Worm (Caenorhabditis elegans) whole organism, L4 larva: ENCODE data around the gene cls-2.

Source experiments
- T20F7.1 ChIP-seq: fragments of 200-800 bp; sonication (Bioruptor generic); optimal IDR thresholded peaks from 2 replicates; lab custom pipeline; 2018; ENCODE audit warnings: mild to moderate bottlenecking, missing genetic modification characterization, missing compliant biosample characterization
- Y48G9A.11 ChIP-seq: fragments of 200-800 bp; sonication (Bioruptor generic); IDR thresholded peaks from 2 replicates; pipeline ENCODE4 v1.3.6; 2022; ENCODE audit warnings: missing genetic modification reagents, missing genetic modification characterization, missing compliant biosample characterization
- aha-1 ChIP-seq: fragments of 150-350 bp; peaks from one replicate; lab custom pipeline; 2014; ENCODE audit warnings: missing biosample characterization, missing genetic modification characterization
- daf-16 ChIP-seq, 3 experiments: sonication (generic microtip); optimal IDR thresholded peaks; 2 replicates each; lab custom pipeline; 2016 to 2017; ENCODE audit warnings: missing genetic modification characterization in 3 of 3, missing genetic modification reagents in 3 of 3, mild to moderate bottlenecking in 2 of 3, missing compliant biosample characterization in 2 of 3, missing biosample characterization in 1 of 3, moderate library complexity in 1 of 3
- dpl-1 ChIP-seq: fragments of 150-350 bp; optimal IDR thresholded peaks from 2 replicates; lab custom pipeline; 2014; ENCODE audit warnings: missing biosample characterization, missing genetic modification reagents, missing genetic modification characterization
- dve-1 ChIP-seq: sonication (generic microtip); optimal IDR thresholded peaks from 2 replicates; lab custom pipeline; 2017; ENCODE audit warnings: antibody characterized with exemption, mild to moderate bottlenecking, missing genetic modification characterization, missing compliant biosample characterization; ENCODE audit not compliant: insufficient read depth
- egl-27 ChIP-seq: sonication (generic microtip); optimal IDR thresholded peaks from 3 replicates; lab custom pipeline; 2017; ENCODE audit warnings: missing biosample characterization, missing genetic modification reagents, missing genetic modification characterization
- fos-1 ChIP-seq: fragments of 150-350 bp; optimal IDR thresholded peaks from 2 replicates; lab custom pipeline; 2014; ENCODE audit warnings: missing biosample characterization, missing genetic modification characterization
- hlh-11 ChIP-seq: fragments of 200-800 bp; sonication (Bioruptor generic); optimal IDR thresholded peaks from 2 replicates; lab custom pipeline; 2018; ENCODE audit warnings: mild to moderate bottlenecking, missing genetic modification characterization, missing compliant biosample characterization
- hlh-30 ChIP-seq: sonication (generic microtip); optimal IDR thresholded peaks from 2 replicates; lab custom pipeline; 2017; ENCODE audit warnings: antibody characterized with exemption, mild to moderate bottlenecking, missing genetic modification characterization, missing compliant biosample characterization; ENCODE audit not compliant: insufficient read depth
- lim-7 ChIP-seq: fragments of 200-800 bp; sonication (Bioruptor generic); IDR thresholded peaks from 2 replicates; pipeline ENCODE4 v1.3.6; 2022; ENCODE audit warnings: missing genetic modification characterization, missing compliant biosample characterization
- lin-38 ChIP-seq: fragments of 200-800 bp; sonication (Bioruptor generic); IDR thresholded peaks from 2 replicates; pipeline ENCODE4 v1.3.6; 2022; ENCODE audit warnings: missing genetic modification reagents, missing genetic modification characterization, missing compliant biosample characterization
- madf-9 ChIP-seq: fragments of 200-800 bp; sonication (Bioruptor generic); conservative IDR thresholded peaks from 2 replicates; pipeline ENCODE4 v1.3.6; 2022; ENCODE audit warnings: missing genetic modification reagents, missing genetic modification characterization, missing compliant biosample characterization
- mep-1 ChIP-seq: fragments of 150-350 bp; sonication (generic microtip); optimal IDR thresholded peaks from 3 replicates; lab custom pipeline; 2014; ENCODE audit warnings: missing biosample characterization, missing genetic modification characterization
- mes-2 ChIP-seq: sonication (generic microtip); optimal IDR thresholded peaks from 2 replicates; lab custom pipeline; 2016; ENCODE audit warnings: missing genotype, mild to moderate bottlenecking, missing genetic modification characterization, missing compliant biosample characterization; ENCODE audit not compliant: poor library complexity, severe bottlenecking
- mxl-2 ChIP-seq: fragments of 200-800 bp; sonication (Bioruptor generic); conservative IDR thresholded peaks from 2 replicates; pipeline ENCODE4 v1.3.6; 2022; ENCODE audit warnings: missing genetic modification reagents, missing genetic modification characterization, missing compliant biosample characterization
- nhr-111 ChIP-seq: fragments of 200-800 bp; sonication (Bioruptor generic); optimal IDR thresholded peaks from 2 replicates; lab custom pipeline; 2018; ENCODE audit warnings: mild to moderate bottlenecking, missing genetic modification characterization, missing compliant biosample characterization
- nhr-28 ChIP-seq: fragments of 150-350 bp; optimal IDR thresholded peaks from 2 replicates; lab custom pipeline; 2014; ENCODE audit warnings: missing biosample characterization, missing genetic modification characterization
- nhr-42 ChIP-seq: fragments of 200-800 bp; sonication (Bioruptor generic); IDR thresholded peaks from 2 replicates; pipeline ENCODE4 v1.3.6; 2022; ENCODE audit warnings: missing genetic modification characterization, missing compliant biosample characterization
- saeg-2 ChIP-seq: fragments of 200-800 bp; sonication (Bioruptor generic); IDR thresholded peaks from 2 replicates; pipeline ENCODE4 v1.3.6; 2022; ENCODE audit warnings: missing genetic modification reagents, missing genetic modification characterization, missing compliant biosample characterization
- set-16 ChIP-seq: fragments of 200-800 bp; sonication (Bioruptor generic); IDR thresholded peaks from 2 replicates; pipeline ENCODE4 v1.3.6; 2022; ENCODE audit warnings: missing genetic modification reagents, missing genetic modification characterization, missing compliant biosample characterization
- unc-130 ChIP-seq: sonication (generic microtip); optimal IDR thresholded peaks from 2 replicates; lab custom pipeline; 2016; ENCODE audit warnings: missing genetic modification reagents, missing genetic modification characterization, missing compliant biosample characterization
- unc-39 ChIP-seq: sonication (generic microtip); optimal IDR thresholded peaks from 2 replicates; lab custom pipeline; 2017; ENCODE audit warnings: missing biosample characterization, missing genetic modification characterization
- unc-62 ChIP-seq, 3 experiments: fragments of 150-350 bp in 1 of 3; sonication (generic microtip); optimal IDR thresholded peaks in 2 of 3; peaks in 1 of 3; 1 replicate in 1 of 3; 2 replicates in 2 of 3; lab custom pipeline; 2014 to 2017; ENCODE audit warnings: missing biosample characterization in 3 of 3, missing genetic modification characterization in 3 of 3, missing genetic modification reagents in 3 of 3, missing genotype in 1 of 3
- zip-2 ChIP-seq: fragments of 150-350 bp; optimal IDR thresholded peaks from 2 replicates; lab custom pipeline; 2014; ENCODE audit warnings: missing biosample characterization, missing genetic modification characterization

cls-2 gene

ce11 chrIII:9080127-9080526 is 25.3 kb downstream of the cls-2 start:
- TF ChIP-seq aha-1 (tag; lab: Kevin White, UChicago): peak; percentile 22
- TF ChIP-seq mes-2 (tag; lab: Kevin White, UChicago): no peak

- TF ChIP-seq unc-62 (GFP tag; optimal IDR thresholded peaks at IDR 0.05 in 1 of 2; lab: Kevin White, UChicago) (peak in 1 of 2 experiments; percentile 48), unc-62 (tag; optimal IDR thresholded peaks at IDR 0.05; lab: Kevin White, UChicago) (no peak), fos-1 (tag; lab: Kevin White, UChicago) (no peak), nhr-42 (no peak), lim-7 (no peak), unc-130 (GFP tag; lab: Kevin White, UChicago) (no peak), mxl-2 (GFP tag; lab: Robert Waterston, UW) (no peak), unc-39 (tag; lab: Kevin White, UChicago) (no peak)
- TF ChIP-seq, all 104 proteins: peak for 1
Observed at ce11 chrIII:9081055-9081454, 26.2 kb downstream of the cls-2 start, which contains the start of gene far-1. far-1 (minus strand) TSS chrIII:9081179.

- peak; percentile 75 for TF ChIP-seq set-16
- no peak for TF ChIP-seq egl-27 (tag; lab: Kevin White, UChicago)
- TF ChIP-seq unc-62 (GFP tag; optimal IDR thresholded peaks at IDR 0.05 in 1 of 2; lab: Kevin White, UChicago): peak in 1 of 2 experiments; percentile 16
- no peak for TF ChIP-seq unc-62 (tag; optimal IDR thresholded peaks at IDR 0.05; lab: Kevin White, UChicago)
- TF ChIP-seq, all 104 proteins: peak for 2
Observed at ce11 chrIII:9081763-9082162, 26.9 kb downstream of the cls-2 start, which contains the start of gene far-2. far-2 (plus strand) TSS chrIII:9081828.

ce11 chrIII:9083118-9083517 is 28.3 kb downstream of the cls-2 start:
- peak in 1 of 2 experiments; percentile 84 for TF ChIP-seq unc-62 (GFP tag; optimal IDR thresholded peaks at IDR 0.05 in 1 of 2; lab: Kevin White, UChicago)
- TF ChIP-seq unc-62 (tag; optimal IDR thresholded peaks at IDR 0.05; lab: Kevin White, UChicago): no peak
- no peak for TF ChIP-seq nhr-111 (GFP tag; lab: Kevin White, UChicago)
- TF ChIP-seq nhr-28 (tag; lab: Kevin White, UChicago): peak; percentile 59
- TF ChIP-seq hlh-11 (tag; lab: Kevin White, UChicago): peak; percentile 52
- peak; percentile 69 for TF ChIP-seq aha-1 (tag; lab: Kevin White, UChicago)
- no peak for TF ChIP-seq zip-2 (tag; lab: Kevin White, UChicago)
- TF ChIP-seq madf-9: no peak
- TF ChIP-seq hlh-30: peak; percentile 16
- TF ChIP-seq daf-16 (GFP tag; optimal IDR thresholded peaks at IDR 0.05; lab: Kevin White, UChicago): peak in 1 of 2 experiments; percentile 75
- TF ChIP-seq daf-16 (tag; optimal IDR thresholded peaks at IDR 0.05; lab: Kevin White, UChicago): no peak

ce11 chrIII:9084329-9084728 is 29.5 kb downstream of the cls-2 start:
- TF ChIP-seq lin-38 (GFP tag; lab: Robert Waterston, UW) (no peak), daf-16 (GFP tag; optimal IDR thresholded peaks at IDR 0.05; lab: Kevin White, UChicago) (peak in 1 of 2 experiments; percentile 50), daf-16 (tag; optimal IDR thresholded peaks at IDR 0.05; lab: Kevin White, UChicago) (peak; percentile 78), saeg-2 (no peak), mep-1 (tag; lab: Kevin White, UChicago) (peak; percentile 6), hlh-11 (tag; lab: Kevin White, UChicago) (peak; percentile 2)

ce11 chrIII:9089325-9089823 is 34.5 kb downstream of the cls-2 start, which contains the start of the genes mccc-2 and mrpl-44:
mccc-2 (minus strand) TSS chrIII:9089375.
mrpl-44 (minus strand) TSS chrIII:9089375.
- TF ChIP-seq T20F7.1 (GFP tag; lab: Kevin White, UChicago) (peak; percentile 97), dpl-1 (GFP tag; lab: Kevin White, UChicago) (peak; percentile 86), dve-1 (tag; lab: Kevin White, UChicago) (no peak), mes-2 (tag; lab: Kevin White, UChicago) (peak; percentile 36), Y48G9A.11 (GFP tag; lab: Robert Waterston, UW) (peak; percentile 69; the same call in 1 of the 2 replicates)
